Worm (Caenorhabditis elegans) whole organism, L2 larva: ENCODE measurements around the gene Y38F2AR.12.

ENCODE experiments used
- F13H6.1 ChIP-seq: sonication (generic microtip); optimal IDR thresholded peaks from 2 replicates; lab custom pipeline; 2016; ENCODE audit warnings: missing genetic modification characterization, missing compliant biosample characterization
- R02D3.7 ChIP-seq: fragments of 150-350 bp; optimal IDR thresholded peaks from 2 replicates; lab custom pipeline; 2014; ENCODE audit warnings: missing biosample characterization, missing genetic modification characterization
- Y55F3AM.14 ChIP-seq: fragments of 200-800 bp; sonication (Bioruptor generic); optimal IDR thresholded peaks from 2 replicates; lab custom pipeline; 2018; ENCODE audit warnings: mild to moderate bottlenecking, missing genetic modification characterization, missing compliant biosample characterization
- ZK546.5 ChIP-seq: sonication (generic microtip); optimal IDR thresholded peaks from 2 replicates; lab custom pipeline; 2017; ENCODE audit warnings: missing biosample characterization, missing genetic modification characterization
- alr-1 ChIP-seq: fragments of 150-350 bp; optimal IDR thresholded peaks from 2 replicates; lab custom pipeline; 2014; ENCODE audit warnings: missing biosample characterization, missing genetic modification characterization
- blmp-1 ChIP-seq: sonication (generic microtip); optimal IDR thresholded peaks from 2 replicates; lab custom pipeline; 2017; ENCODE audit warnings: missing genetic modification characterization, mild to moderate bottlenecking, missing compliant biosample characterization, antibody characterized with exemption, moderate library complexity; ENCODE audit not compliant: insufficient read depth
- crh-2 ChIP-seq: sonication (generic microtip); optimal IDR thresholded peaks from 2 replicates; lab custom pipeline; 2017; ENCODE audit warnings: missing biosample characterization, missing genetic modification characterization
- dmd-4 ChIP-seq: sonication (generic microtip); optimal IDR thresholded peaks from 2 replicates; lab custom pipeline; 2017; ENCODE audit warnings: missing biosample characterization, missing genetic modification characterization
- elt-3 ChIP-seq: sonication (generic microtip); optimal IDR thresholded peaks from 2 replicates; lab custom pipeline; 2017; ENCODE audit warnings: missing biosample characterization, missing genetic modification characterization
- fos-1 ChIP-seq: fragments of 150-350 bp; optimal IDR thresholded peaks from 2 replicates; lab custom pipeline; 2014; ENCODE audit warnings: missing biosample characterization, missing genetic modification characterization
- gmeb-1 ChIP-seq: fragments of 150-350 bp; optimal IDR thresholded peaks from 2 replicates; lab custom pipeline; 2014; ENCODE audit warnings: missing biosample characterization, missing genetic modification characterization
- lin-13 ChIP-seq: fragments of 150-350 bp; optimal IDR thresholded peaks from 2 replicates; lab custom pipeline; 2014; ENCODE audit warnings: missing biosample characterization, missing genetic modification reagents, missing genetic modification characterization
- lsy-2 ChIP-seq, 2 experiments: fragments of 150-350 bp in 1 of 2; sonication (generic microtip) in 1 of 2; optimal IDR thresholded peaks; 2 replicates each; lab custom pipeline; 2014 to 2017; ENCODE audit warnings: missing biosample characterization in 2 of 2, missing genetic modification characterization in 2 of 2
- nhr-11 ChIP-seq: fragments of 150-350 bp; optimal IDR thresholded peaks from 2 replicates; lab custom pipeline; 2014; ENCODE audit warnings: missing biosample characterization, missing genetic modification characterization
- nhr-21 ChIP-seq: fragments of 150-350 bp; optimal IDR thresholded peaks from 2 replicates; lab custom pipeline; 2014; ENCODE audit warnings: missing biosample characterization, missing genetic modification characterization
- nhr-23 ChIP-seq: fragments of 150-350 bp; optimal IDR thresholded peaks from 2 replicates; lab custom pipeline; 2014; ENCODE audit warnings: missing biosample characterization, missing genetic modification reagents, missing genetic modification characterization
- nhr-77 ChIP-seq: fragments of 150-350 bp; optimal IDR thresholded peaks from 2 replicates; lab custom pipeline; 2014; ENCODE audit warnings: missing biosample characterization, missing genetic modification characterization
- sem-4 ChIP-seq: fragments of 150-350 bp; optimal IDR thresholded peaks from 2 replicates; lab custom pipeline; 2014; ENCODE audit warnings: missing biosample characterization, missing genetic modification reagents, missing genetic modification characterization
- sma-3 ChIP-seq: sonication (generic microtip); optimal IDR thresholded peaks from 2 replicates; lab custom pipeline; 2016; ENCODE audit warnings: missing genetic modification reagents, missing genetic modification characterization, missing compliant biosample characterization
- snpc-4 ChIP-seq: fragments of 150-350 bp; optimal IDR thresholded peaks from 2 replicates; lab custom pipeline; 2014; ENCODE audit warnings: missing biosample characterization, missing genetic modification characterization
- unc-62 ChIP-seq: fragments of 150-350 bp; optimal IDR thresholded peaks from 2 replicates; lab custom pipeline; 2014; ENCODE audit warnings: missing biosample characterization, missing genetic modification reagents, missing genetic modification characterization
- ztf-1 ChIP-seq: fragments of 200-800 bp; sonication (Bioruptor generic); conservative IDR thresholded peaks from 2 replicates; pipeline ENCODE4 v1.3.6; 2022; ENCODE audit warnings: missing genetic modification characterization, missing compliant biosample characterization
- ztf-4 ChIP-seq: fragments of 150-350 bp; optimal IDR thresholded peaks from 2 replicates; lab custom pipeline; 2014; ENCODE audit warnings: missing biosample characterization, missing genetic modification characterization

Y38F2AR.12 gene

DNA sequence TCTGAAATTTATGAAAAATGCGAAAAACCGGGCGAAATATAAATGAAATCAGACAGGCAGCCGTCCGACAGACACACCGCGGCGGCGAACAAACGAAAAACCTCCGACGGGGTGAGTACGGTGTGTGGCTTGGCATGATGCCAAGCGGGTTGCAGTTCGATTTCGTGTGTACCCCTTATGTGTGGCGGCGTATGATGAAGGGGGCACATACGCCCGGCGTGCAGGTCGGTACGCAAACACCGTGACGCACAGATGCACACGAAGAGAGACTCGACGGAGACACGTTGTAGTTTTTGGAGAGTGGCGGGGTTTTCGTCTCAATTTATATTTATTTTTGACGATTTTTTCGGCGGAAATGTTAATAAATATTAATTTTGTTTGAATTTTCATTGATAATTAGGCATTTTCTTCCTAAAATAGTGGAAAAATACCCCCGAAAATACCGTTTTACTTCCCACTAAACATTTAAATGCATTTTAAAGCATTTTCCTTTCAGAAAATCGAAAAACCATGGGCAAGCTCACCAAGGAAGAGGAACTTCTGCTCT, 23.2 kb downstream of the Y38F2AR.12 start, which contains the start of gene trap-3 (continued):
- no peak for TF ChIP-seq unc-62 (GFP tag; lab: Kevin White, UChicago)
- TF ChIP-seq sem-4 (tag; lab: Kevin White, UChicago), result peak; percentile 73
- TF ChIP-seq, all 48 proteins: peak for 36

DNA sequence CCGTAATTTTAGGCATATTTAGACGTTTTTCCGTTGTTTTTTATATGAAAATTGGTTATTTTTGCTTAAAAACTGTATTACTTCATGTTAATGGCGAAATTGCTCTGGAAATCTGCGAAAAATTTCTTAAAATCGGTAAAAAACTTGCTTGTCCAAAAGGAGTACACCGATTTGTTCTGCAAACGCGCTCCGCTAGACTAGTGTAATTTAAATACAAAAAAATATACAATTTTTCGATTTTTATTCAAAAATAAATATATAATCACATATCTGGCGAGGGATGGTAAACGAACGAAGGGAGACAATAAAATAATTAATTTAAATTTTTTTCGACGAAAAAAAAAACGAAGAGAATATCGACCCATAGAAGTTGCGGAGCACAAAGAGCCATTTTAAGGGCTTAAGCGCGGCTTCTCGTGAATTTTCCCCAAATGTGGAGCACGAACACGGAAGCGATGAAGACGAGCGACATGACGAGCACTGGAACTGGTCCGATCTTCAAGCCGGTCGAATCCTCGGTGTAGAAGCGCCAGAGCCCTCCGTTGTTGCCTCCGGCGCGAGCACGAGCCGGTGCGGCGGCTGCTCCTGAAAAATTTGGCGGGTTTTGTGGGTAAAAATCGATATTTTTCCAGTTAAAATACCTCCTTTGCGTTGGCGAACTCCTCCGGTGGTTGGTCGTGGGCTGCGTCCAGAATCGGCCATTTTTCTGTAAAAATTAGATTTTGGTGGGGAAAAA, 24.1 kb downstream of the Y38F2AR.12 start, which contains the start of gene sec-61.B:
Gene sec-61.B, minus strand, starts transcription at position 706 of the 736 bp plus-strand sequence.
- TF ChIP-seq nhr-21 (tag; lab: Kevin White, UChicago) (peak; percentile 36), Y55F3AM.14 (GFP tag; lab: Kevin White, UChicago) (peak; percentile 16), sma-3 (GFP tag; lab: Kevin White, UChicago) (peak; percentile 10), ztf-1 (GFP tag; lab: Robert Waterston, UW) (no peak), fos-1 (tag; lab: Kevin White, UChicago) (peak; percentile 25), ZK546.5 (tag; lab: Kevin White, UChicago) (no peak), crh-2 (tag; lab: Kevin White, UChicago) (no peak), lsy-2 (tag; optimal IDR thresholded peaks at IDR 0.05; lab: Kevin White, UChicago) (peak in 1 of 2 experiments; percentile 49), dmd-4 (tag; lab: Kevin White, UChicago) (no peak), lin-13 (GFP tag; lab: Kevin White, UChicago) (peak; percentile 26), nhr-77 (no peak)

DNA sequence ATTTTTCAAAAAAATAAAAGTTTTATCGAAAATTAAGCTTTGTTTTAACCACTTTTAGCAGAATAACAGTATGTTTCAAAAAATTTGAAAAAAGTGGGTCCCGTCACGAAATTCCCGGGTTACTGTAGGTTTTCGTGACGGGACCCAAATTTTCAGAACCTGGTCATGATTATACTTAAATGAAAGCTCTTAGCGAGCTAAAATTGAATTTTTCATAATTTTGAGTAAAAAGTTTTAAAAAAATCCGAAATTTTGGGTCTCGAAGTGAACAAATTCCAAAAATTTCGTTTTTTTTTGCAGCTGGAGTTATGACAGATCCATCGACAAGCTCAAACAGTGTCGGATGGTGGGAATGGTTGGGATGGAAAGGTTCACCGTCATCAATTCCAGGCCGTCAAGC, 28.5 kb downstream of the Y38F2AR.12 start, which contains the start of gene Y38F2AR.3:
Gene Y38F2AR.3, plus strand, starts transcription at position 301 of the 400 bp plus-strand sequence.
- no peak for TF ChIP-seq sem-4 (tag; lab: Kevin White, UChicago)
- no peak for TF ChIP-seq alr-1 (tag; lab: Kevin White, UChicago)
- TF ChIP-seq nhr-21 (tag; lab: Kevin White, UChicago), result no peak
- TF ChIP-seq F13H6.1, result no peak
- TF ChIP-seq lin-13 (GFP tag; lab: Kevin White, UChicago), result no peak
- TF ChIP-seq snpc-4, result no peak
- no peak for TF ChIP-seq crh-2 (tag; lab: Kevin White, UChicago)
- TF ChIP-seq elt-3 (tag; lab: Kevin White, UChicago), result no peak
- TF ChIP-seq gmeb-1 (tag; lab: Kevin White, UChicago), result no peak
- no peak for TF ChIP-seq unc-62 (GFP tag; lab: Kevin White, UChicago)
- no peak for TF ChIP-seq nhr-11 (tag; lab: Kevin White, UChicago)
- no peak for TF ChIP-seq nhr-23 (tag; lab: Kevin White, UChicago)
- no peak for TF ChIP-seq nhr-77
- TF ChIP-seq R02D3.7 (tag; lab: Kevin White, UChicago), result no peak
- TF ChIP-seq ztf-4 (tag; lab: Kevin White, UChicago), result no peak
- no peak for TF ChIP-seq ztf-1 (GFP tag; lab: Robert Waterston, UW)
- no peak for TF ChIP-seq blmp-1
